Fruit fly (Drosophila melanogaster) whole organism, embryonic: ENCODE data around the gene CG9106.

ENCODE experiments used
- CG14860 ChIP-seq: fragments of 200-800 bp; sonication (Bioruptor generic); IDR thresholded peaks from 3 replicates; pipeline ENCODE4 v1.3.6; 2022; ENCODE audit warnings: missing biosample characterization, missing genetic modification characterization; ENCODE audit not compliant: partially characterized antibody
- CG18011 ChIP-seq: fragments of 200-800 bp; sonication (Bioruptor generic); optimal IDR thresholded peaks from 2 replicates; lab custom pipeline; 2017; ENCODE audit warnings: missing biosample characterization, missing genetic modification characterization, mild to moderate bottlenecking, moderate library complexity, missing genotype
- CG4707 ChIP-seq: fragments of 200-800 bp; sonication (Bioruptor generic); optimal IDR thresholded peaks from 2 replicates; lab custom pipeline; 2018; ENCODE audit warnings: missing biosample characterization, mild to moderate bottlenecking, missing genetic modification characterization, moderate library complexity
- CG7963 ChIP-seq: fragments of 200-800 bp; sonication (Bioruptor generic); IDR thresholded peaks from 3 replicates; pipeline ENCODE4 v1.3.6; 2022; ENCODE audit warnings: missing biosample characterization, missing genetic modification characterization; ENCODE audit not compliant: partially characterized antibody
- CG9876 ChIP-seq: fragments of 200-800 bp; sonication (Bioruptor generic); optimal IDR thresholded peaks from 2 replicates; lab custom pipeline; 2016; ENCODE audit warnings: missing biosample characterization, missing genetic modification characterization
- E2f1 ChIP-seq: fragments of 200-800 bp; sonication (Bioruptor generic); IDR thresholded peaks from 2 replicates; pipeline ENCODE4 v1.3.6; 2022; ENCODE audit warnings: missing biosample characterization, missing genetic modification characterization
- H2.0 ChIP-seq: fragments of 200-800 bp; sonication (Bioruptor generic); IDR thresholded peaks from 2 replicates; pipeline ENCODE4 v1.3.6; 2022; ENCODE audit warnings: missing biosample characterization, missing genetic modification characterization
- vnd ChIP-seq: fragments of 200-800 bp; sonication (Bioruptor generic); IDR thresholded peaks from 3 replicates; pipeline ENCODE4 v1.3.6; 2022; ENCODE audit warnings: missing biosample characterization, missing genetic modification characterization; ENCODE audit not compliant: partially characterized antibody

DNA sequence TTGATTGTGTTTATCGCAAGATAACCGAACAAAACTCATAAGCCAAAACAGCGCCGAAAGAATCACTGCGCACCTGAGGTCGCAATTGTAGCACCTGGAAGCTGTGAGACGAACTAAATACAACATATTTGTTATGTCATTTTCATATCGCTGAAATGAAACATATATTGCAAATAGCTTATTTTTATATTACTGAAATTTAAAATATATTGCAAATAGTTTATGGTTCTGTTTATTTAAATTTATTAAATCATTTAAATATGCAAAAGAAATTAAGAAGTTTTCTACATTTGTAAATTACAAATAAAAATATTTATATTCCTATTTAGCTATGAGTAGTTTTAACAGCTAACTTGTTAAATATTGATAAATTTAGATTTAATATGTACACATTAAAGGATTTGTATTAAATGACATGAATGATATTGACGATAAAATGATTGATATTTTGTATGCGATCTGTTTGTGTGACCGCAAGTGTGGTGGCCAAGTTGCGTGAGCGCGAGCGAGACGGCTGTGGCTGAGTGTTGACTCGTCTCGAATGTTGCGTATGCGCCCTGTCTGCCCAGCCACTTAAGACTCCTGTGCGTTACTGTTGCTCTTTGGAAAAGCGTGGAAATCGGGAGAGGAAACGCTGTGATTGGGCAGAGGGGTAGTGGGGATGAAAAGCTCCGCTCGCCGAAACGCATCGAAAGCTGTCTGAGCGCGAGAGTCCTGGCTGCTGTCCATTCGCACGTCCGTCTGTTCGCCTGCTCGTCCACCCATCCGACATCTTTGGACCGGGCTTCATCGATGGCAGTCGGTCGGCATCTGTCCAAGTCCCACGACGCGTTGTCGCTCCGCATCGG, 25.0 kb upstream of the CG9106 start, which contains the start of gene gce:
- TF ChIP-seq CG14860 (GFP tag; lab: Robert Waterston, UW): no peak
- no peak for TF ChIP-seq H2.0 (GFP tag; lab: Robert Waterston, UW)
- no peak for TF ChIP-seq CG18011 (GFP tag; lab: Kevin White, UChicago)
- no peak for TF ChIP-seq E2f1 (GFP tag; lab: Robert Waterston, UW)
- no peak for TF ChIP-seq CG9876 (GFP tag; lab: Kevin White, UChicago)
- TF ChIP-seq vnd (GFP tag; lab: Robert Waterston, UW): no peak
- no peak for TF ChIP-seq CG4707 (GFP tag; lab: Kevin White, UChicago)
- no peak for TF ChIP-seq CG7963 (GFP tag; lab: Robert Waterston, UW)
